Worm (Caenorhabditis elegans) whole organism, L3 larva: Measurements from ENCODE around the gene ula-1.

ENCODE experiments used
- R02D3.7 ChIP-seq: fragments of 150-350 bp; optimal IDR thresholded peaks from 2 replicates; lab custom pipeline; 2014; ENCODE audit warnings: missing biosample characterization, missing genetic modification characterization
- ZK546.5 ChIP-seq: sonication (generic microtip); optimal IDR thresholded peaks from 2 replicates; lab custom pipeline; 2017; ENCODE audit warnings: missing biosample characterization, missing genetic modification characterization
- aly-2 ChIP-seq: fragments of 150-350 bp; optimal IDR thresholded peaks from 2 replicates; lab custom pipeline; 2014; ENCODE audit warnings: missing biosample characterization, missing genetic modification characterization
- ama-1 ChIP-seq: fragments of 150-350 bp; optimal IDR thresholded peaks from 2 replicates; lab custom pipeline; 2018
- ceh-16 ChIP-seq: sonication (generic microtip); optimal IDR thresholded peaks from 2 replicates; lab custom pipeline; 2017; ENCODE audit warnings: missing biosample characterization, missing genetic modification characterization
- ceh-28 ChIP-seq: fragments of 150-350 bp; optimal IDR thresholded peaks from 2 replicates; lab custom pipeline; 2014; ENCODE audit warnings: missing biosample characterization, missing genetic modification reagents, missing genetic modification characterization
- ceh-82 ChIP-seq: fragments of 150-350 bp; optimal IDR thresholded peaks from 2 replicates; lab custom pipeline; 2014; ENCODE audit warnings: missing biosample characterization, missing genetic modification characterization
- ceh-9 ChIP-seq: sonication (generic microtip); optimal IDR thresholded peaks from 2 replicates; lab custom pipeline; 2018; ENCODE audit warnings: missing biosample characterization, missing genetic modification characterization
- egl-5 ChIP-seq: fragments of 150-350 bp; optimal IDR thresholded peaks from 2 replicates; lab custom pipeline; 2017; ENCODE audit warnings: missing biosample characterization, missing genetic modification reagents, missing genetic modification characterization, inconsistent platforms
- elt-2 ChIP-seq: sonication (generic microtip); optimal IDR thresholded peaks from 2 replicates; lab custom pipeline; 2016; ENCODE audit warnings: missing genetic modification reagents, mild to moderate bottlenecking, missing genetic modification characterization, missing compliant biosample characterization
- elt-3 ChIP-seq, 3 experiments: fragments of 150-350 bp in 1 of 3; sonication (generic microtip) in 2 of 3; optimal IDR thresholded peaks; 2 replicates in 2 of 3; 4 replicates in 1 of 3; lab custom pipeline; 2014 to 2017; ENCODE audit warnings: missing biosample characterization in 3 of 3, missing genetic modification characterization in 3 of 3
- eor-1 ChIP-seq, 2 experiments: fragments of 150-350 bp; optimal IDR thresholded peaks; 2 replicates each; lab custom pipeline; 2014 to 2018; ENCODE audit warnings: missing biosample characterization in 2 of 2, missing genetic modification characterization in 2 of 2
- hmg-11 ChIP-seq: sonication (generic microtip); optimal IDR thresholded peaks from 2 replicates; lab custom pipeline; 2016; ENCODE audit warnings: missing genetic modification characterization, missing compliant biosample characterization
- jun-1 ChIP-seq: fragments of 150-350 bp; optimal IDR thresholded peaks from 2 replicates; lab custom pipeline; 2014; ENCODE audit warnings: missing biosample characterization, missing genetic modification reagents, missing genetic modification characterization
- lin-15B ChIP-seq: fragments of 150-350 bp; optimal IDR thresholded peaks from 2 replicates; lab custom pipeline; 2014; ENCODE audit warnings: missing biosample characterization, missing genetic modification characterization
- lsy-12 ChIP-seq: sonication (generic microtip); optimal IDR thresholded peaks from 2 replicates; lab custom pipeline; 2016; ENCODE audit warnings: mild to moderate bottlenecking, missing genetic modification characterization, missing compliant biosample characterization
- mml-1 ChIP-seq: fragments of 150-350 bp; sonication (generic microtip); optimal IDR thresholded peaks from 3 replicates; lab custom pipeline; 2014; ENCODE audit warnings: missing biosample characterization, missing genetic modification characterization
- nfya-1 ChIP-seq: sonication (generic microtip); optimal IDR thresholded peaks from 2 replicates; lab custom pipeline; 2017; ENCODE audit warnings: missing genetic modification characterization, mild to moderate bottlenecking, missing compliant biosample characterization, antibody characterized with exemption, moderate library complexity; ENCODE audit not compliant: insufficient read depth
- nhr-23 ChIP-seq: fragments of 150-350 bp; optimal IDR thresholded peaks from 2 replicates; lab custom pipeline; 2014; ENCODE audit warnings: missing biosample characterization, missing genetic modification reagents, missing genetic modification characterization
- nhr-25 ChIP-seq: sonication (generic microtip); optimal IDR thresholded peaks from 2 replicates; lab custom pipeline; 2017; ENCODE audit warnings: missing biosample characterization, missing genetic modification characterization
- nhr-43 ChIP-seq: sonication (generic microtip); optimal IDR thresholded peaks from 2 replicates; lab custom pipeline; 2016; ENCODE audit warnings: mild to moderate bottlenecking, missing genetic modification characterization, missing compliant biosample characterization; ENCODE audit not compliant: poor library complexity, severe bottlenecking
- nhr-67 ChIP-seq: fragments of 150-350 bp; optimal IDR thresholded peaks from 2 replicates; lab custom pipeline; 2014; ENCODE audit warnings: missing biosample characterization, missing genetic modification characterization
- nhr-76 ChIP-seq: fragments of 150-350 bp; sonication (generic microtip); optimal IDR thresholded peaks from 5 replicates; lab custom pipeline; 2014; ENCODE audit warnings: missing biosample characterization, missing genetic modification characterization
- nhr-77 ChIP-seq: fragments of 150-350 bp; optimal IDR thresholded peaks from 2 replicates; lab custom pipeline; 2014; ENCODE audit warnings: missing biosample characterization, missing genetic modification characterization
- pha-4 ChIP-seq: fragments of 150-350 bp; optimal IDR thresholded peaks from 2 replicates; lab custom pipeline; 2014; ENCODE audit warnings: missing biosample characterization, missing genetic modification reagents, missing genetic modification characterization
- pqm-1 ChIP-seq: fragments of 150-350 bp; optimal IDR thresholded peaks from 2 replicates; lab custom pipeline; 2017; ENCODE audit warnings: missing biosample characterization, missing genetic modification characterization, inconsistent platforms
- snpc-4 ChIP-seq: fragments of 150-350 bp; optimal IDR thresholded peaks from 2 replicates; lab custom pipeline; 2014; ENCODE audit warnings: missing biosample characterization, missing genetic modification characterization
- unc-39 ChIP-seq: sonication (generic microtip); optimal IDR thresholded peaks from 4 replicates; lab custom pipeline; 2017; ENCODE audit warnings: missing biosample characterization, missing genetic modification characterization
- unc-62 ChIP-seq: fragments of 150-350 bp; sonication (generic microtip); optimal IDR thresholded peaks from 4 replicates; lab custom pipeline; 2014; ENCODE audit warnings: missing biosample characterization, missing genetic modification reagents, missing genetic modification characterization
- ztf-11 ChIP-seq: fragments of 150-350 bp; optimal IDR thresholded peaks from 2 replicates; lab custom pipeline; 2014; ENCODE audit warnings: missing biosample characterization, missing genetic modification characterization
- ztf-4 ChIP-seq: fragments of 150-350 bp; optimal IDR thresholded peaks from 2 replicates; lab custom pipeline; 2014; ENCODE audit warnings: missing biosample characterization, missing genetic modification characterization

The ula-1 gene

ce11 chrIII:4917077-4917476, 3.0 kb downstream of the ula-1 start, which contains the start of gene rars-1:
TSS of gene rars-1 (minus strand) at chrIII:4917177.
- TF ChIP-seq eor-1 (tag; optimal IDR thresholded peaks at IDR 0.05; lab: Kevin White, UChicago): no peak
- TF ChIP-seq ztf-11 (tag; lab: Kevin White, UChicago): no peak
- no peak for TF ChIP-seq unc-62 (GFP tag; lab: Kevin White, UChicago)
- no peak for TF ChIP-seq ceh-9 (tag; lab: Kevin White, UChicago)
- no peak for TF ChIP-seq nhr-76 (tag; lab: Kevin White, UChicago)
- TF ChIP-seq aly-2 (tag; lab: Kevin White, UChicago): no peak
- TF ChIP-seq jun-1 (tag; lab: Kevin White, UChicago): no peak
- no peak for TF ChIP-seq pqm-1 (tag; lab: Kevin White, UChicago)

DNA sequence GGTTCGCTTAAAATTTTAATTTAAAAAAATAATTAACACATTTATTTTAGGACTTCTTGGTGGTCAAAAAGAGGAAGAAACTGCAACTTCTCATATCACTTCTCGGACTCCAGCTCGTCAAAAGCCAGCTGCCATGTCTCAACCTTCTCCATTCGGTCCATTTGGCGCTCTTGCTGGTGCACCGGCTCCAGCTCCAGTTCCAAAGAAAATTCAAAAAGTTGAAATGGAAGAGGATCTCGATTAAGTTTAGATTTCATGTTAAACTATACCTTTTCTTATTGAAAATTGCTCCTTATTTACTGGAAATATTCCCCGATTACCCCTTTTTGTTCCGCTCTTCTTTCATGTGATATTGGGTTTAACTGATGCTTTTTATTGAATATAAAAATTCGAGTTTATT, 6.4 kb downstream of the ula-1 start:
- TF ChIP-seq ZK546.5 (tag; lab: Kevin White, UChicago): no peak
- no peak for TF ChIP-seq ama-1 (lab: Kevin White, UChicago)
- TF ChIP-seq eor-1 (tag; optimal IDR thresholded peaks at IDR 0.05; lab: Kevin White, UChicago): no peak
- no peak for TF ChIP-seq elt-3 (tag; optimal IDR thresholded peaks at IDR 0.05; lab: Kevin White, UChicago)

DNA sequence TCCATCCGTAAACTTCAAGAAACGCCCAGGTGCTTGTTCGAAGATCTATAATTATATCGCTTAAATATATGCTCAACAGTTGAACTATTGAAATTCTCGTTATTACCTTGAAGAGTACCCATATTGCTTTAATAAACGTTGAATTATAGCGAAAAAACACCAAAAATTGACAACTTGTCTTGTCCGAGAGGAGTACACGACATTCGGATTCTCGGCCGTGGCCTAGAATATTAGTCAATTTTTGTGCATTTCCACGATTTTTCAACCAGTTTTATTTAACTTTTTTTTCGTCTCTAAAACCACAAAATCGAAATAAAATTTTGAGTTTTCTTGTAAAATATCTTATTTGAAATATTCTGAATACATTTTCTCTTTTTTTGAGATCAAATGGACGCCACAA, 7.8 kb downstream of the ula-1 start, which contains the start of the genes F26F4.9 and cee-1:
F26F4.9 (minus strand) TSS at position 205 of the 400 bp plus-strand sequence.
cee-1 (plus strand) TSS at position 383 of the 400 bp plus-strand sequence.
- TF ChIP-seq ztf-4 (tag; lab: Kevin White, UChicago) (no peak), elt-2 (tag; lab: Kevin White, UChicago) (peak; percentile 6), jun-1 (tag; lab: Kevin White, UChicago) (peak; percentile 22), nhr-43 (tag; lab: Kevin White, UChicago) (peak; percentile 90), nhr-23 (tag; lab: Kevin White, UChicago) (peak; percentile 48), pha-4 (tag; lab: Kevin White, UChicago) (peak; percentile 71), pqm-1 (tag; lab: Kevin White, UChicago) (peak; percentile 43), nfya-1 (tag; lab: Kevin White, UChicago) (peak; percentile 65), ceh-28 (tag; lab: Kevin White, UChicago) (no peak), lin-15B (tag; lab: Kevin White, UChicago) (peak; percentile 80), lsy-12 (tag; lab: Kevin White, UChicago) (no peak), snpc-4 (tag; lab: Kevin White, UChicago) (peak; percentile 53), hmg-11 (tag; lab: Kevin White, UChicago) (peak; percentile 33)
- TF ChIP-seq, all 47 proteins: peak for 10

- TF ChIP-seq mml-1 (tag; lab: Kevin White, UChicago) (no peak), egl-5 (tag; lab: Kevin White, UChicago) (no peak)
Measured at ce11 chrIII:4910956-4911355, 9.2 kb downstream of the ula-1 start, which contains the start of gene F26F4.2. TSS of gene F26F4.2 (plus strand) at chrIII:4911256.

DNA sequence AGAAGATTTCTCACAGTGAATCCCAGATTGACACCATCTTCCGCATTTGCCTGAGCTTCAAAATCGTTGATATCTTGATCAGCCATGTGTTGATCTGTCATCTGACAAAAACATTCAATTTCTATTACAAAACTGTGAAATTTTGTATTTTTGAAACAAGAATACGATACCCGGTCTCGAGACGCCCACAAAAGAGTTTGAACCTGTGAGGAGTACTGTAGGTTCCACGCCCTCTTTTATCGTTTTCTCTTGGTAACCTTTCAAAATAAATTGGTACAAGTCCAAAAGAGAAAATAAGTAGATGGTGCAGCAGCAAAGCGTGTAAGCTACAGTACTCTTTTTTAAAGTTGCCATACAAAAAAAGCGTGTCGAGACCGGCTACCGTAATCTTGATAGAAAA, 10.2 kb downstream of the ula-1 start, which contains the start of gene F26F4.12:
F26F4.12 (minus strand) TSS at position 101 of the 400 bp plus-strand sequence.
- TF ChIP-seq ceh-82 (tag; lab: Kevin White, UChicago) (no peak), nfya-1 (tag; lab: Kevin White, UChicago) (no peak), lin-15B (tag; lab: Kevin White, UChicago) (no peak), ceh-16 (no peak), nhr-25 (no peak), nhr-76 (tag; lab: Kevin White, UChicago) (no peak), nhr-77 (no peak)

DNA sequence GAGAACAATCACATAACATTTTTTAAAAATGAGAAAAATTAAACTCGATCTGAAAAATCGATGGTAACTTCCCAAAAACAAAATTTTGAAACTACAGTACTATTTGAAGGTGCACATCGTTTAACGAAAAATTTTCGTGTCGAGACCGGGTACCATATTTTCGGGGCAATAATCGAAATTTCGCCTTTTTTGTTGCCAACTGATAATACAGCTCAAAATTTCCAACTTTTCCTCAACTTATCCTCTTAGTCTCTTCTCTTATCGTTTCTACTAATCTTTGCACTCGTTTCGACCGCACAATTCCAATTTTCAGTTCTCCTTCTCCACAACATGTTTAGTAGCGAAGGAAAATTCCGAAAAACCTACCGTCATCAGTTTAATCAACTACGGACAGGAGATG, 13.2 kb downstream of the ula-1 start, which contains the start of gene rom-1:
rom-1 (plus strand) TSS at position 301 of the 400 bp plus-strand sequence.
- TF ChIP-seq unc-62 (GFP tag; lab: Kevin White, UChicago) (no peak), nhr-67 (tag; lab: Kevin White, UChicago) (no peak), mml-1 (tag; lab: Kevin White, UChicago) (no peak), R02D3.7 (no peak), unc-39 (tag; lab: Kevin White, UChicago) (no peak)
- TF ChIP-seq, all 47 proteins: peak for 0
